Fruit fly (Drosophila melanogaster): Measurements from ENCODE around the gene CG31296.

Gene CG31296

DNA sequence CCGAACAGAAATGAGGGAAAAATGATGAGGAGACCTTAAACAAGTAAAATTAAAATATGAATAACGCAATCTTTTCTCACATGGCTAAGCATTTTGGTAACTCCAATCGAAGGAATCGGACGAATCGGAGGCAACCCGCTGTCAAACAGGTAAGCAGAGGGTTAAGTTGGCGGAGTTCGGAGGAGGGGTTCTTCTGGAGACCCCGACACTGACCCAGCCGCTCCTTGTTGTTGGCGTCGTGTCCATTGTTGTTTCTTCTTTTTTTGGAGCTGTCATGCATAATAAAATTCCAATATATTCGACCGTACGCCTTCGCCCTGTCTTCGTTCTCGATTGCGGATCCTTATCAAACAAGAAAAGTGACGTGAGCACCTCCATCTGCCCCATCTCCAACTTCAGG is 22.3 kb upstream of the CG31296 start:
- peak; percentile 15 for TF ChIP-seq kni (GFP tag; optimal IDR thresholded peaks at IDR 0.05)
- TF ChIP-seq da (GFP tag; optimal IDR thresholded peaks at IDR 0.05), result no peak

DNA sequence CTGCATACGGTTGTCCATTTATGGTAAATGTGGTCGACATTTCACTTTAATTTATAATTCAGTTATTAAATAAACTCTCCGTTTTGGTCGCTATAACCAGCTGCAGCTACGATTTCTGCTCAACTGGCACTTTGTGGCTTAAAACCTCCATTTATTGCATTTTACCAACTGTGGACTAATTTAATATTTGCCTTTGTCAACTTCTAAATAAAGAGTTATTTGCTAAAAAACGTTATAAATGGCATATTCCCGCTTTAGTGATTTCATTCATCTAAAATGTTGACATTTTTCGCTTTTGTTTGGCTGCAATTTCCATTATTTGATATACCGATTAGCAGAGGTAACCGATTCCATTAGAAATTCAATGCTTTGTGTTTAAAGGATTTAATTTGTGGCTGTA is 21.5 kb upstream of the CG31296 start, which contains the start of gene AOX4:
Gene AOX4, minus strand, starts transcription at position 101 of the 400 bp plus-strand sequence.
- TF ChIP-seq amos (GFP tag; IDR thresholded peaks at IDR 0.05; ENCODE audit: partially characterized antibody) (no peak), CG2889 (GFP tag; IDR thresholded peaks at IDR 0.05) (no peak), Hr39 (optimal IDR thresholded peaks at IDR 0.05) (no peak), kni (GFP tag; optimal IDR thresholded peaks at IDR 0.05) (no peak), chn (GFP tag; optimal IDR thresholded peaks at IDR 0.05) (no peak), bowl (GFP tag; IDR thresholded peaks at IDR 0.05) (no peak), onecut (GFP tag; IDR thresholded peaks at IDR 0.05) (no peak), CG18599 (GFP tag; optimal IDR thresholded peaks at IDR 0.05) (no peak), CG10267 (tag; optimal IDR thresholded peaks at IDR 0.05) (no peak)

DNA sequence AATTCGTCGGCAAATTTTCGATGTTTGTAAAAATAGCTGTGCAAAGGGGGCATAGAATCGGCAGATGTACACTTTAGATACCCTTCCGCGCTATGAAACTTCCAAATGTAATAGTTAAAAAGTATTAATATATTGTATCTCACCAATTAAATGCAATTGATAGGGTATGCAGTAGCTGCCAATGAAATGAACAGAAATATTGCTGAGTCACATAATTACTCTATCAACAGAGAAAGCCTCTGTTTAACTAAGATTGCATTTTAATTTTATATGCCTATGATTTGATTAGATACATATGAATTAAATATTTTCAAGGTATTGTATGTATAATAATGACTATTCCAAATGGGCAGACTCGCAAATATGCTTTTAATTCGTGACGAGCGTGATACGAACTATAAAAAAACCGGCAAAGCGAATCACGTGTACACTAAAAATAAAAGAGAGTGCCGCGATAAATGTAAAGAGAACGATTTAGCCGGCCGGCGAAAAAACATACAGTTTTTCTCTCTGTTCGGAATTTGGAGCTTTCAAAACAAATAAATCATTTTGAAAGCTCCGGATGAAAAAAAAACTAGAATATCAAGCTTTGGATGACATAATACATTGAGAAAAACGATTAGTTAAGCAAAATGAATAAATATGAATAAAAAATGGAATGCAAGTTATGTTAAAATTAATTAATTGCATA is 16.7 kb upstream of the CG31296 start, which contains the start of gene AOX3:
Gene AOX3, minus strand, starts transcription at position 362 of the 691 bp plus-strand sequence.
- TF ChIP-seq slbo (GFP tag; IDR thresholded peaks at IDR 0.05) (peak; percentile 68), bcd (GFP tag; optimal IDR thresholded peaks at IDR 0.05) (peak; percentile 39), bowl (GFP tag; IDR thresholded peaks at IDR 0.05) (no peak), CG9727 (GFP tag; optimal IDR thresholded peaks at IDR 0.05) (peak; percentile 39), schlank (tag; optimal IDR thresholded peaks at IDR 0.05) (no peak), HmgD (GFP tag; optimal IDR thresholded peaks at IDR 0.05) (no peak), CG15601 (tag; optimal IDR thresholded peaks at IDR 0.05) (no peak), Hr51 (GFP tag; optimal IDR thresholded peaks at IDR 0.05) (peak in 1 of 2 experiments; percentile 32), CG32767 (GFP tag; IDR thresholded peaks at IDR 0.05) (no peak), CG9817 (tag; optimal IDR thresholded peaks at IDR 0.05) (peak; percentile 45), crp (GFP tag; optimal IDR thresholded peaks at IDR 0.05) (no peak), CoRest (tag; optimal IDR thresholded peaks at IDR 0.05) (peak; percentile 35), Usf (GFP tag; optimal IDR thresholded peaks at IDR 0.05) (peak; percentile 76), crc (GFP tag; optimal IDR thresholded peaks at IDR 0.05) (no peak), Med (GFP tag) (peak; percentile 73), CG30403 (GFP tag; optimal IDR thresholded peaks at IDR 0.05) (peak; percentile 60), esg (GFP tag; conservative IDR thresholded peaks at IDR 0.05) (0 out of 2 replicates have a peak, but pooled peaks have one; percentile 21), CG32532 (GFP tag; IDR thresholded peaks at IDR 0.05) (peak; percentile 52; the same call in 1 of the 2 replicates), nmo (GFP tag; optimal IDR thresholded peaks at IDR 0.05) (peak; percentile 6), E2f2 (GFP tag; IDR thresholded peaks at IDR 0.05) (no peak), caup (GFP tag; optimal IDR thresholded peaks at IDR 0.05; ENCODE audit: severe bottlenecking) (peak; percentile 4), sd (tag; optimal IDR thresholded peaks at IDR 0.05) (peak; percentile 85), Trl (optimal IDR thresholded peaks at IDR 0.05) (peak; percentile 5 to 42), Trl (GFP tag; optimal IDR thresholded peaks at IDR 0.05) (no peak), Ets97D (GFP tag; optimal IDR thresholded peaks at IDR 0.05) (no peak), CG3163 (GFP tag; optimal IDR thresholded peaks at IDR 0.05) (peak; percentile 70), CG9609 (GFP tag; optimal IDR thresholded peaks at IDR 0.05) (no peak), row (GFP tag; IDR thresholded peaks at IDR 0.05) (peak; percentile 62), CG17359 (tag; optimal IDR thresholded peaks at IDR 0.05) (no peak), C15 (GFP tag; IDR thresholded peaks at IDR 0.05) (no peak), Drgx (GFP tag; IDR thresholded peaks at IDR 0.05) (peak; percentile 57), CG5245 (GFP tag; optimal IDR thresholded peaks at IDR 0.05) (no peak), CG13775 (GFP tag; optimal IDR thresholded peaks at IDR 0.05) (peak; percentile 35), CG6765 (GFP tag; optimal IDR thresholded peaks at IDR 0.05) (peak; percentile 9), B-H1 (GFP tag; IDR thresholded peaks at IDR 0.05) (no peak), PHDP (tag; optimal IDR thresholded peaks at IDR 0.05) (peak; percentile 29), CG4282 (GFP tag; optimal IDR thresholded peaks at IDR 0.05) (no peak), lilli (GFP tag; optimal IDR thresholded peaks at IDR 0.05) (peak; percentile 54)
